Worm (Caenorhabditis elegans) whole organism, early embryonic: Measurements from ENCODE around the gene str-33.
A peak's percentile ranks its signal among the peaks of the same experiment; 100 is the strongest.

ENCODE experiments used
- B0310.2 ChIP-seq: sonication (generic microtip); optimal IDR thresholded peaks from 2 replicates; lab custom pipeline; 2016; ENCODE audit warnings: mild to moderate bottlenecking, missing genetic modification characterization, missing compliant biosample characterization
- F13C5.2 ChIP-seq: sonication (generic microtip); optimal IDR thresholded peaks from 2 replicates; lab custom pipeline; 2017; ENCODE audit warnings: mild to moderate bottlenecking, missing genetic modification characterization, inconsistent platforms, missing compliant biosample characterization
- aly-1 ChIP-seq: sonication (generic microtip); optimal IDR thresholded peaks from 2 replicates; lab custom pipeline; 2016; ENCODE audit warnings: missing genetic modification characterization, missing compliant biosample characterization
- ama-1 ChIP-seq: fragments of 150-350 bp; optimal IDR thresholded peaks from 2 replicates; lab custom pipeline; 2014
- ceh-13 ChIP-seq: fragments of 200-800 bp; sonication (Bioruptor generic); optimal IDR thresholded peaks from 2 replicates; lab custom pipeline; 2018; ENCODE audit warnings: mild to moderate bottlenecking, missing genetic modification characterization, missing compliant biosample characterization
- ceh-36 ChIP-seq: sonication (generic microtip); optimal IDR thresholded peaks from 2 replicates; lab custom pipeline; 2016; ENCODE audit warnings: missing genetic modification characterization, inconsistent platforms, missing compliant biosample characterization
- ets-7 ChIP-seq: sonication (generic microtip); optimal IDR thresholded peaks from 2 replicates; lab custom pipeline; 2016; ENCODE audit warnings: missing genotype, missing genetic modification characterization, missing compliant biosample characterization
- flt-1 ChIP-seq: fragments of 200-800 bp; sonication (Bioruptor generic); IDR thresholded peaks from 2 replicates; pipeline ENCODE4 v1.3.6; 2022; ENCODE audit warnings: missing genetic modification characterization, missing compliant biosample characterization
- hmbx-1 ChIP-seq: sonication (generic microtip); optimal IDR thresholded peaks from 2 replicates; lab custom pipeline; 2016; ENCODE audit warnings: mild to moderate bottlenecking, missing genetic modification characterization, missing compliant biosample characterization
- hmg-4 ChIP-seq: fragments of 200-800 bp; sonication (Bioruptor generic); optimal IDR thresholded peaks from 2 replicates; lab custom pipeline; 2018; ENCODE audit warnings: mild to moderate bottlenecking, missing genetic modification characterization, missing compliant biosample characterization
- hnd-1 ChIP-seq: sonication (generic microtip); optimal IDR thresholded peaks from 2 replicates; lab custom pipeline; 2016; ENCODE audit warnings: missing genetic modification characterization, missing compliant biosample characterization
- pes-1 ChIP-seq: fragments of 200-800 bp; sonication (Bioruptor generic); IDR thresholded peaks from 2 replicates; pipeline ENCODE4 v1.3.6; 2022; ENCODE audit warnings: missing genetic modification reagents, missing genetic modification characterization, missing compliant biosample characterization
- scrt-1 ChIP-seq: fragments of 200-800 bp; sonication (Bioruptor generic); IDR thresholded peaks from 2 replicates; pipeline ENCODE4 v1.3.6; 2022; ENCODE audit warnings: missing genetic modification characterization, missing compliant biosample characterization
- sea-1 ChIP-seq: fragments of 200-800 bp; sonication (Bioruptor generic); conservative IDR thresholded peaks from 2 replicates; pipeline ENCODE4 v1.3.6; 2022; ENCODE audit warnings: missing genetic modification characterization, missing compliant biosample characterization
- tbx-11 ChIP-seq: fragments of 200-800 bp; sonication (Bioruptor generic); IDR thresholded peaks from 2 replicates; pipeline ENCODE4 v1.3.6; 2022; ENCODE audit warnings: missing genetic modification characterization, missing compliant biosample characterization
- tbx-37 ChIP-seq: fragments of 200-800 bp; sonication (Bioruptor generic); conservative IDR thresholded peaks from 2 replicates; pipeline ENCODE4 v1.3.6; 2022; ENCODE audit warnings: missing genetic modification reagents, missing genetic modification characterization, missing compliant biosample characterization
- tra-4 ChIP-seq: sonication (generic microtip); optimal IDR thresholded peaks from 2 replicates; lab custom pipeline; 2017; ENCODE audit warnings: missing genetic modification characterization, missing compliant biosample characterization

Gene str-33

ce11 chrV:2728236-2728635 is at the start of gene str-33:
Gene str-33 (plus strand): TSS chrV:2728536.
- TF ChIP-seq tbx-37 (GFP tag; lab: Robert Waterston, UW), result no peak
- TF ChIP-seq ceh-13 (GFP tag; lab: Kevin White, UChicago), result no peak
- TF ChIP-seq hnd-1 (tag; lab: Kevin White, UChicago), result no peak
- no peak for TF ChIP-seq aly-1
- TF ChIP-seq scrt-1 (GFP tag; lab: Robert Waterston, UW), result no peak
- TF ChIP-seq ceh-36 (tag; lab: Kevin White, UChicago), result no peak
- no peak for TF ChIP-seq hmbx-1
- no peak for TF ChIP-seq tra-4
- TF ChIP-seq sea-1 (GFP tag; lab: Robert Waterston, UW), result no peak
- no peak for TF ChIP-seq hmg-4
- TF ChIP-seq F13C5.2 (tag; lab: Kevin White, UChicago), result no peak
- TF ChIP-seq tbx-11, result no peak

ce11 chrV:2683497-2683896 is 44.8 kb upstream of the str-33 start:
- no peak for TF ChIP-seq ama-1
- no peak for TF ChIP-seq flt-1
- no peak for TF ChIP-seq pes-1 (GFP tag; lab: Robert Waterston, UW)
- no peak for TF ChIP-seq hmg-4
- TF ChIP-seq ets-7, result no peak
- TF ChIP-seq B0310.2, result no peak
- TF ChIP-seq hmbx-1, result no peak

ce11 chrV:2684227-2684626 is 44.1 kb upstream of the str-33 start:
- no peak for TF ChIP-seq hnd-1 (tag; lab: Kevin White, UChicago)
- no peak for TF ChIP-seq scrt-1 (GFP tag; lab: Robert Waterston, UW)
- TF ChIP-seq tra-4, result no peak
- no peak for TF ChIP-seq tbx-11
- no peak for TF ChIP-seq pes-1 (GFP tag; lab: Robert Waterston, UW)
- TF ChIP-seq sea-1 (GFP tag; lab: Robert Waterston, UW), result no peak
- no peak for TF ChIP-seq F13C5.2 (tag; lab: Kevin White, UChicago)
- no peak for TF ChIP-seq ceh-13 (GFP tag; lab: Kevin White, UChicago)
- TF ChIP-seq ceh-36 (tag; lab: Kevin White, UChicago), result no peak
- no peak for TF ChIP-seq ama-1
- TF ChIP-seq B0310.2, result no peak
- TF ChIP-seq hmg-4, result no peak
- no peak for TF ChIP-seq flt-1
- no peak for TF ChIP-seq hmbx-1
- TF ChIP-seq ets-7, result no peak
- TF ChIP-seq tbx-37 (GFP tag; lab: Robert Waterston, UW), result no peak

- no peak for TF ChIP-seq tra-4
- no peak for TF ChIP-seq tbx-37 (GFP tag; lab: Robert Waterston, UW)
- no peak for TF ChIP-seq flt-1
- no peak for TF ChIP-seq hnd-1 (tag; lab: Kevin White, UChicago)
- TF ChIP-seq scrt-1 (GFP tag; lab: Robert Waterston, UW), result no peak
- TF ChIP-seq sea-1 (GFP tag; lab: Robert Waterston, UW), result no peak
- no peak for TF ChIP-seq ceh-36 (tag; lab: Kevin White, UChicago)
- TF ChIP-seq B0310.2, result no peak
- TF ChIP-seq hmbx-1, result no peak
- TF ChIP-seq hmg-4, result no peak
These were observed 39.8 kb upstream of the str-33 start for ce11 chrV:2688562-2688961.

DNA sequence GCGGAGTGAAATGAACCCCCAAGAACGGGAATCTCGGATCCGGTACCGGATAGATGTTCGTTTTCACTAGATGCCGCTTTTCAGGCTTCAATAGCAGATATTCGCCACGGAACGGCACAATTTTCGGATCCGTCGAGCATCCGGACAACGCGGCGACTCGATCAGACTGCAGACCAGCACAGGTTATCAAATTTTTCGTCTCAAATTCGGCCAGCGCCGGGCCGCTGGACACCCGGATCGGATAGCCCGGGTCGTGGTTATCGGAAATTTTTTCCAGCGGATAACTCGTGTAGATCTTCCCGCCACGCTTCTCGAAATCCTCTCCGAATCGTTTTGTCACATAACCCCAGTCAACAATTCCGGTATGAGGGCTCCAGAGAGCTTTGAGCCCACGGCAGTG is 37.9 kb upstream of the str-33 start:
- TF ChIP-seq ama-1, result no peak
- no peak for TF ChIP-seq pes-1 (GFP tag; lab: Robert Waterston, UW)
- no peak for TF ChIP-seq hmg-4
- TF ChIP-seq F13C5.2 (tag; lab: Kevin White, UChicago), result no peak

DNA sequence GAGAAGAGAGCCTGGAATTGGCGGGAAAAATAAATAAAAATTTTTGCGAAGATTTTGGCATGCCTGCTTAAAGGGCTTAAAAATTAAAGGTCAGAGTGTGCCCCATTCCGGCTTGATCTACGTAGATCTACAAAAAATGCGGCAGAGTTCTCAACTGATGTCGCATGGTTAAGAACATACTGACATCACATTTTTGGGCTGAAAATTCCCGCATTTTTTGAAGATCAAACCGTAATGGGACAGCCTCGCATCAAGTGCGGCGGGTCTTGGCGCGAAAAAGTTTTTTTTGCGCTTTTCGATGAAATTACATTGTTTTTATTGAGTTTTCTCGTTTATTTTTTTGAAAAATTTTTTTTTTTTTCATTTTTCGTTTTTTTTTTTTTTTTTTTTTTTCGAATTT is 37.4 kb upstream of the str-33 start:
- TF ChIP-seq tbx-37 (GFP tag; lab: Robert Waterston, UW) (no peak), ceh-36 (tag; lab: Kevin White, UChicago) (no peak), ets-7 (no peak), ama-1 (no peak), hnd-1 (tag; lab: Kevin White, UChicago) (no peak), F13C5.2 (tag; lab: Kevin White, UChicago) (no peak), tra-4 (no peak)

DNA sequence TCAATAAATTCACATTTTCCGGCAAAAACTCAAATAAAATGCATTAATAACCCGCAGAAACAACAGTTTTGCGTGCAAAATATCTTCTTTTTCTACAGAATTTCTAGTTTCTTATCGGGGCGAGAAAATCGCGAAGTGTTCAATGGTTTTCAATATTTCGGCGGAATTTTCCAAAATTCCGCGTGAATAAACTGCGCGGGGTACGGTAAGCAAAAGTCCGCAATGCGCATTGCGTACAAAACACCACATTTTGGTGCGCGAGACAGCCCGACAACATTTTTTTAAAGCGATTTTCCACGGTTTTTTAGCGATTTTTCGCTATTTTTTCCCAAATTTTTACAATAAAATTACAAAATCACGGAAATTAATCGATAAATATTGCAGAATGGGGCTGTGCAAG is 33.9 kb upstream of the str-33 start, which contains the start of gene Y45G12B.2:
Gene Y45G12B.2, plus strand, starts transcription at position 383 of the 400 bp plus-strand sequence.
- TF ChIP-seq ets-7 (no peak), tbx-11 (peak; percentile 8; the same call in 1 of the 2 replicates), F13C5.2 (tag; lab: Kevin White, UChicago) (peak; percentile 68), sea-1 (GFP tag; lab: Robert Waterston, UW) (no peak), aly-1 (no peak), flt-1 (no peak; the same call in 1 of the 2 replicates), tbx-37 (GFP tag; lab: Robert Waterston, UW) (0 out of 2 replicates have a peak, but pooled peaks have one; percentile 23), hmg-4 (peak; percentile 32)

DNA sequence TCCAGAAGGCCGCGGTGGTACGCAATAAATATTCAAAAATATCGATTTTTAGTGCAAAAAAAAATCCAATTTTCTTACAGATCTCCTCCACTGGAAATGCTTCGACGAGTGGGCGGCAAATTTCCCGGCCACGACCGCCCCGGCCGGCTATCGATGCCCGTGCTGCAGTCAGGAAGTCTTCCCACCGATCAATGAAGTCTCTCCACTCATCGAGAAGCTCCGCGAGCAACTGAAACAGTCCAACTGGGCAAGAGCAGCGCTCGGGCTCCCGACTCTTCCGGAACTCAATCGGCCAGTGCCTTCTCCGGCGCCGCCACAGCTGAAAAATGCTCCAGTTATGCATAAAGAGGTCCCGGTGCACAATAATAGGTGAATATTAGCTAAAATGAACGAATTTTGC is 32.4 kb upstream of the str-33 start, which contains the start of gene Y45G12B.3:
Gene Y45G12B.3, minus strand, starts transcription at position 320 of the 400 bp plus-strand sequence.
- TF ChIP-seq flt-1 (no peak), tbx-37 (GFP tag; lab: Robert Waterston, UW) (no peak), aly-1 (no peak), scrt-1 (GFP tag; lab: Robert Waterston, UW) (no peak), ets-7 (no peak), ceh-36 (tag; lab: Kevin White, UChicago) (no peak), hnd-1 (tag; lab: Kevin White, UChicago) (no peak), tra-4 (no peak), hmg-4 (no peak), ceh-13 (GFP tag; lab: Kevin White, UChicago) (no peak), hmbx-1 (no peak), F13C5.2 (tag; lab: Kevin White, UChicago) (no peak), sea-1 (GFP tag; lab: Robert Waterston, UW) (no peak), tbx-11 (no peak), ama-1 (no peak), B0310.2 (no peak), pes-1 (GFP tag; lab: Robert Waterston, UW) (no peak)

DNA sequence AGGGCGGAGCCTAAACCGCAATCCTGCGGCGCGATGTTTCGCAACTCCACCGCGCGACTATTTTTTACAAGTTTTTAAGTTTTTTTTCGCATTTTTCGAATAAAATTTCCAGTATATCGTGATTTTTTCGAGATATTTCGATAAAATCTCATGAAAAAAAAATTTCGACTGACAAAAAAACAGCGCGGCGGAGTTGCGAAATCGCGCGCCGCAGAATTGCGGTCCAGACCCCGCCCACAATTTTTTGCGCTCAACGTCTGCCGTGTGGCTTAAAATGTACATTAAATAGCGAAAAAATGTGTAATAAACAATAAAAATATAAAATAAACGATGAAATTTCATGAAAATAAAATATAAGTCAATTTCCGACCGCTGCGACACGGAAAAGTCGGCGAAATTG is 30.6 kb upstream of the str-33 start:
- TF ChIP-seq ceh-36 (tag; lab: Kevin White, UChicago), result no peak
- peak; percentile 56; the same call in 1 of the 2 replicates for TF ChIP-seq pes-1 (GFP tag; lab: Robert Waterston, UW)
- no peak for TF ChIP-seq tbx-37 (GFP tag; lab: Robert Waterston, UW)
- no peak for TF ChIP-seq hnd-1 (tag; lab: Kevin White, UChicago)
